Fruit fly (Drosophila melanogaster) S2 (cell line): ENCODE data around the gene Coq7.

Source experiments
- CG8478 ChIP-seq: fragments of >200 bp; optimal IDR thresholded peaks from 2 replicates; lab custom pipeline; 2018
- CTCF ChIP-seq, 2 experiments: fragments of >200 bp; optimal IDR thresholded peaks; 2 replicates each; lab custom pipeline; 2018

DNA sequence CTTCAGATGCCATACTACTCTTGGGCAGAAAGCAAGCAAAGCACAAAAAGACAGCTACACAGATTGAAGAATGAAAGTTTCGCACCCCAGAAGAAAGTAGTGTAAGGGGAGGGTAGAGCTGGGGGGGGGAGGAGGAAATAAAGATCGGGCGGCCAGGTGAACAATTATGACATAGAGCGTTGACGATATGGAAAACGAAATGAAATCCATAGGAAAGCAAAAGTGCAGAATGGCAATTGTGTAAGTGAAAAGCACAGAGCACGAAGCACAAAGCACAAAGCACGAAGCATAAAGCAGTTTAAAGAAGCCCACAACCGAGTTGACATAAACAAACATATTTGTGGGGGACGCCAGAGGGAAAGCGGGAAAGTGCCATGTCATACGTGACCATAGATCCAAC, 25.9 kb downstream of the Coq7 start:
- TF ChIP-seq CG8478 (lab: Kevin White, UChicago) (no peak), CTCF (optimal IDR thresholded peaks at IDR 0.05; lab: Kevin White, UChicago) (no peak)
